Fruit fly (Drosophila melanogaster) whole organism, embryonic: ENCODE measurements around the gene CG10584.
A peak's percentile ranks its signal among the peaks of the same experiment; 100 is the strongest.

ENCODE experiments used
- Awh ChIP-seq: fragments of 200-800 bp; sonication (Bioruptor generic); IDR thresholded peaks from 2 replicates; pipeline ENCODE4, ENCODE4 v1.3.6; 2022; ENCODE audit warnings: missing biosample characterization, missing genetic modification characterization
- Bgb ChIP-seq: fragments of 200-800 bp; sonication (Bioruptor generic); IDR thresholded peaks from 2 replicates; pipeline ENCODE4 v1.3.6; 2022; ENCODE audit warnings: missing biosample characterization, missing genetic modification characterization; ENCODE audit not compliant: partially characterized antibody
- Blimp-1 ChIP-seq: fragments of 200-800 bp; sonication (Bioruptor generic); optimal IDR thresholded peaks from 3 replicates; lab custom pipeline; 2018; ENCODE audit warnings: missing biosample characterization, missing genetic modification characterization, mild to moderate bottlenecking, moderate library complexity, missing genetic modification reagents
- CG11093 ChIP-seq: fragments of 200-800 bp; sonication (Bioruptor generic); IDR thresholded peaks from 3 replicates; pipeline ENCODE4 v1.3.6; 2022; ENCODE audit warnings: missing biosample characterization, missing genetic modification characterization
- CG11456 ChIP-seq: fragments of 200-800 bp; sonication (Bioruptor generic); IDR thresholded peaks from 3 replicates; pipeline ENCODE4 v1.3.6; 2022; ENCODE audit warnings: missing biosample characterization, missing genetic modification characterization
- CG15514 ChIP-seq: fragments of 200-800 bp; sonication (Bioruptor generic); optimal IDR thresholded peaks from 3 replicates; lab custom pipeline; 2017; ENCODE audit warnings: missing biosample characterization, missing genetic modification characterization, mild to moderate bottlenecking, moderate library complexity, missing genetic modification reagents
- CG16863 ChIP-seq: fragments of 200-800 bp; sonication (Bioruptor generic); optimal IDR thresholded peaks from 3 replicates; lab custom pipeline; 2016; ENCODE audit warnings: missing biosample characterization, missing genetic modification characterization
- CG17359 ChIP-seq: fragments of 200-800 bp; sonication (Bioruptor generic); optimal IDR thresholded peaks from 3 replicates; lab custom pipeline; 2018; ENCODE audit warnings: missing biosample characterization, mild to moderate bottlenecking, missing genetic modification characterization, moderate library complexity
- CG18011 ChIP-seq: fragments of 200-800 bp; sonication (Bioruptor generic); optimal IDR thresholded peaks from 2 replicates; lab custom pipeline; 2017; ENCODE audit warnings: missing biosample characterization, missing genetic modification characterization, mild to moderate bottlenecking, moderate library complexity, missing genotype
- CG2129 ChIP-seq: fragments of 200-800 bp; sonication (Bioruptor generic); IDR thresholded peaks from 2 replicates; pipeline ENCODE4 v1.3.6; 2022; ENCODE audit warnings: missing biosample characterization, missing genetic modification characterization; ENCODE audit not compliant: partially characterized antibody
- CG32532 ChIP-seq: fragments of 200-800 bp; sonication (Bioruptor generic); IDR thresholded peaks from 2 replicates; pipeline ENCODE4 v1.3.6; 2022; ENCODE audit warnings: missing biosample characterization, missing genetic modification characterization
- CG3726 ChIP-seq: fragments of 200-800 bp; sonication (Bioruptor generic); IDR thresholded peaks from 3 replicates; pipeline ENCODE4, ENCODE4 v1.3.6; 2022; ENCODE audit warnings: missing biosample characterization, missing genetic modification characterization
- CG4404 ChIP-seq: fragments of 200-800 bp; sonication (Bioruptor generic); IDR thresholded peaks from 2 replicates; pipeline ENCODE4 v1.3.6; 2022; ENCODE audit warnings: missing biosample characterization, missing genetic modification characterization
- CG4424 ChIP-seq: fragments of 200-800 bp; sonication (Bioruptor generic); optimal IDR thresholded peaks from 3 replicates; lab custom pipeline; 2016; ENCODE audit warnings: missing biosample characterization, missing genetic modification characterization
- CG6654 ChIP-seq: fragments of 200-800 bp; sonication (Bioruptor generic); optimal IDR thresholded peaks from 2 replicates; lab custom pipeline; 2017; ENCODE audit warnings: missing biosample characterization, mild to moderate bottlenecking, missing genetic modification characterization
- CTCF ChIP-seq: fragments of 200-800 bp; sonication (Bioruptor generic); optimal IDR thresholded peaks from 2 replicates; lab custom pipeline; 2017; ENCODE audit warnings: missing biosample characterization, mild to moderate bottlenecking, missing genetic modification characterization, moderate library complexity
- Camta ChIP-seq: fragments of 200-800 bp; sonication (Bioruptor generic); optimal IDR thresholded peaks from 2 replicates; lab custom pipeline; 2016; ENCODE audit warnings: missing biosample characterization, missing genetic modification characterization
- HLH3B ChIP-seq: fragments of 200-800 bp; sonication (Bioruptor generic); IDR thresholded peaks from 2 replicates; pipeline ENCODE4 v1.3.6; 2022; ENCODE audit warnings: missing biosample characterization, missing genetic modification characterization
- HLH4C ChIP-seq: fragments of 200-800 bp; sonication (Bioruptor generic); IDR thresholded peaks from 3 replicates; pipeline ENCODE4 v1.3.6; 2022; ENCODE audit warnings: missing biosample characterization, missing genetic modification characterization; ENCODE audit not compliant: partially characterized antibody
- Hmr ChIP-seq: fragments of 200-800 bp; sonication (Bioruptor generic); optimal IDR thresholded peaks from 3 replicates; lab custom pipeline; 2017; ENCODE audit warnings: mild to moderate bottlenecking, missing biosample characterization, missing genetic modification reagents, missing genetic modification characterization
- Lpt ChIP-seq: fragments of >200 bp; optimal IDR thresholded peaks from 2 replicates; lab custom pipeline; 2018; ENCODE audit warnings: missing biosample characterization, missing genetic modification characterization
- MESR4 ChIP-seq: fragments of 200-800 bp; sonication (Bioruptor generic); optimal IDR thresholded peaks from 2 replicates; lab custom pipeline; 2018; ENCODE audit warnings: missing biosample characterization, mild to moderate bottlenecking, missing genetic modification characterization, moderate library complexity
- Mes4 ChIP-seq: fragments of 200-800 bp; sonication (Bioruptor generic); optimal IDR thresholded peaks from 2 replicates; lab custom pipeline; 2016; ENCODE audit warnings: missing biosample characterization, missing genetic modification characterization
- Myb ChIP-seq: fragments of 200-800 bp; sonication (Bioruptor generic); optimal IDR thresholded peaks from 2 replicates; lab custom pipeline; 2016; ENCODE audit warnings: missing biosample characterization, missing genetic modification characterization
- NfI ChIP-seq: fragments of 200-800 bp; sonication (Bioruptor generic); optimal IDR thresholded peaks from 3 replicates; lab custom pipeline; 2018; ENCODE audit warnings: missing biosample characterization, mild to moderate bottlenecking, missing genetic modification characterization, moderate library complexity
- Side ChIP-seq: fragments of 200-800 bp; sonication (Bioruptor generic); optimal IDR thresholded peaks from 2 replicates; lab custom pipeline; 2016; ENCODE audit warnings: missing biosample characterization, missing genetic modification characterization
- Stat92E ChIP-seq, 3 experiments: fragments of >200 bp in 2 of 3; fragments of 200-800 bp in 1 of 3; sonication (Bioruptor generic) in 1 of 3; optimal IDR thresholded peaks; 2 replicates each; lab custom pipeline; 2017 to 2019; ENCODE audit warnings: missing biosample characterization in 3 of 3, missing genetic modification characterization in 3 of 3, mild to moderate bottlenecking in 1 of 3, moderate library complexity in 1 of 3
- Vsx1 ChIP-seq: fragments of 200-800 bp; sonication (Bioruptor generic); optimal IDR thresholded peaks from 2 replicates; lab custom pipeline; 2017; ENCODE audit warnings: missing biosample characterization, mild to moderate bottlenecking, missing genetic modification characterization, missing genetic modification reagents
- YL-1 ChIP-seq: fragments of 200-800 bp; sonication (Bioruptor generic); optimal IDR thresholded peaks from 3 replicates; lab custom pipeline; 2017; ENCODE audit warnings: missing biosample characterization, mild to moderate bottlenecking, missing genetic modification characterization
- ase ChIP-seq: fragments of 200-800 bp; sonication (Bioruptor generic); IDR thresholded peaks from 3 replicates; pipeline ENCODE4 v1.3.6; 2022; ENCODE audit warnings: missing biosample characterization, missing genetic modification characterization
- btn ChIP-seq: fragments of 200-800 bp; sonication (Bioruptor generic); optimal IDR thresholded peaks from 2 replicates; lab custom pipeline; 2016; ENCODE audit warnings: missing biosample characterization, missing genetic modification characterization
- chif ChIP-seq, 2 experiments: fragments of 200-800 bp; sonication (Bioruptor generic); optimal IDR thresholded peaks; 3 replicates each; lab custom pipeline; 2016; ENCODE audit warnings: missing biosample characterization in 2 of 2, missing genetic modification characterization in 2 of 2
- chm ChIP-seq: fragments of 200-800 bp; sonication (Bioruptor generic); IDR thresholded peaks from 2 replicates; pipeline ENCODE4 v1.3.6; 2022; ENCODE audit warnings: missing biosample characterization, missing genetic modification characterization
- cwo ChIP-seq: fragments of 200-800 bp; sonication (Bioruptor generic); optimal IDR thresholded peaks from 3 replicates; lab custom pipeline; 2017; ENCODE audit warnings: missing biosample characterization, missing genetic modification characterization, mild to moderate bottlenecking, moderate library complexity, missing genetic modification reagents
- fu2 ChIP-seq: fragments of 200-800 bp; sonication (Bioruptor generic); optimal IDR thresholded peaks from 2 replicates; lab custom pipeline; 2016; ENCODE audit warnings: missing biosample characterization, missing genetic modification characterization
- gcm ChIP-seq: fragments of 200-800 bp; sonication (Bioruptor generic); optimal IDR thresholded peaks from 2 replicates; lab custom pipeline; 2019; ENCODE audit warnings: missing biosample characterization, mild to moderate bottlenecking, missing genetic modification characterization, moderate library complexity
- her ChIP-seq: fragments of 200-800 bp; sonication (Bioruptor generic); optimal IDR thresholded peaks from 2 replicates; lab custom pipeline; 2016; ENCODE audit warnings: missing biosample characterization, missing genetic modification characterization
- kay ChIP-seq: fragments of 200-800 bp; sonication (Bioruptor generic); optimal IDR thresholded peaks from 2 replicates; lab custom pipeline; 2016; ENCODE audit warnings: missing biosample characterization, missing genetic modification characterization
- lilli ChIP-seq: fragments of 200-800 bp; sonication (Bioruptor generic); optimal IDR thresholded peaks from 3 replicates; lab custom pipeline; 2016; ENCODE audit warnings: missing biosample characterization, missing genetic modification characterization
- ranshi ChIP-seq: fragments of 200-800 bp; sonication (Bioruptor generic); IDR thresholded peaks from 2 replicates; pipeline ENCODE4 v1.3.6; 2022; ENCODE audit warnings: missing biosample characterization, missing genetic modification characterization
- row ChIP-seq: fragments of 200-800 bp; sonication (Bioruptor generic); IDR thresholded peaks from 3 replicates; pipeline ENCODE4 v1.3.6; 2022; ENCODE audit warnings: missing biosample characterization, missing genetic modification characterization
- sd ChIP-seq: fragments of 200-800 bp; sonication (Bioruptor generic); optimal IDR thresholded peaks from 3 replicates; lab custom pipeline; 2018; ENCODE audit warnings: missing biosample characterization, mild to moderate bottlenecking, missing genetic modification characterization, moderate library complexity
- slbo ChIP-seq: fragments of 200-800 bp; sonication (Bioruptor generic); IDR thresholded peaks from 2 replicates; pipeline ENCODE4 v1.3.6; 2022; ENCODE audit warnings: missing biosample characterization, missing genetic modification characterization
- sob ChIP-seq: fragments of 200-800 bp; sonication (Bioruptor generic); IDR thresholded peaks from 2 replicates; pipeline ENCODE4 v1.3.6; 2022; ENCODE audit warnings: missing biosample characterization, missing genetic modification characterization
- ssp ChIP-seq: fragments of 200-800 bp; sonication (Bioruptor generic); IDR thresholded peaks from 2 replicates; pipeline ENCODE4 v1.3.6; 2022; ENCODE audit warnings: missing biosample characterization, missing genetic modification characterization
- toy ChIP-seq: fragments of 200-800 bp; sonication (Bioruptor generic); IDR thresholded peaks from 2 replicates; pipeline ENCODE4 v1.3.6; 2022; ENCODE audit warnings: missing biosample characterization, missing genetic modification characterization
- tx ChIP-seq: fragments of 200-800 bp; sonication (Bioruptor generic); optimal IDR thresholded peaks from 2 replicates; lab custom pipeline; 2016; ENCODE audit warnings: missing biosample characterization, missing genetic modification characterization
- vnd ChIP-seq: fragments of 200-800 bp; sonication (Bioruptor generic); IDR thresholded peaks from 3 replicates; pipeline ENCODE4 v1.3.6; 2022; ENCODE audit warnings: missing biosample characterization, missing genetic modification characterization; ENCODE audit not compliant: partially characterized antibody
- wek ChIP-seq: fragments of 200-800 bp; sonication (Bioruptor generic); optimal IDR thresholded peaks from 3 replicates; lab custom pipeline; 2018; ENCODE audit warnings: missing biosample characterization, mild to moderate bottlenecking, missing genetic modification characterization, moderate library complexity
- wor ChIP-seq: fragments of 200-800 bp; sonication (Bioruptor generic); IDR thresholded peaks from 2 replicates; pipeline ENCODE4 v1.3.6; 2022; ENCODE audit warnings: missing biosample characterization, missing genetic modification characterization

The CG10584 gene

DNA sequence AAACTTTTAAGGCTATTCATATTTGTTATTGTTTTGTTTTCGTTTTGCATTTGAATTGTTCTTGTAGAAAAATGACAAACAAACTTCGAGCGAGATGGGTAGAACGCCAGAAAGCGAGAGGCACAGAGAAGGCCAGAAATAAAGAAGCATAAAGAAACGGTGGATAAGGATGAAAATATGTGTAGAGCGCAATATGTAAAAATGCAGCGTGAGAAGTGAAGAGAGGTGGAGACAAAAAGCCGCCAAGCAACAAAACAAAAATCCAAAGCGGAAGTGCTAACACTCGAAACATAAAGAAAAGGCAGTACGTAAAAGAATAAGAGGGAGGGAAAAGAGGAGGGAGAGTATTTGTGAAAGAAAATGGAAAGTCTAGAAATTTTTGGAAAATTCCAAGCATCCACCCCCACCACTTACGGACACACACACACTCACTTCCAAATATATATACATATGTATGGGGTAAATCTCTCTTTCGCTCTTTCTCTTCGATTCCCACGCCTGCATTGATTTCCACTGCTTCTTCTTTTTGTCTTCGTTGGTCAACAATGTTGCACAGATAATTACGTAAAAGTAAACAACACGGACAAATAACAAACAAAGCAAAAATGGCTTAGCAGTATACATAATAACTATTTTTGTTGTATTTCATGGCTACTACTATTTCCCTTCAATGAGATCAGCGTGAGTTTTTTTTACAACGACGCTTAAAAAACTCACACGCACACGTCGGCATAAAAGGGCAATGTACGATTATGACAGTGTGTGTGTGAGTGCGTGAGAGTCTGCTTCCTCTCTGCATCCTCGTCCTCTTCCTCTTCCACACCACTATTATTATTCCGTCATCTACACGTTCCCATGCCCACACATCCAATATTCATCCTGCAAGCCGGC is 23.6 kb downstream of the CG10584 start (continued):
- no peak for TF ChIP-seq Bgb (GFP tag; lab: Robert Waterston, UW)
- TF ChIP-seq CG15514, result no peak
- TF ChIP-seq wor, result no peak
- TF ChIP-seq ranshi, result no peak
- no peak for TF ChIP-seq CG11456 (GFP tag; lab: Robert Waterston, UW)
- no peak for TF ChIP-seq tx
- peak; percentile 14 for TF ChIP-seq her (GFP tag; lab: Kevin White, UChicago)
- TF ChIP-seq CG2129 (GFP tag; lab: Robert Waterston, UW), result no peak
- no peak for TF ChIP-seq wek (GFP tag; lab: Kevin White, UChicago)
- TF ChIP-seq CG4424 (GFP tag; lab: Kevin White, UChicago), result no peak
- no peak for TF ChIP-seq CG3726 (GFP tag; lab: Robert Waterston, UW)
- peak; percentile 30 for TF ChIP-seq CG16863
- no peak for TF ChIP-seq MESR4 (GFP tag; lab: Kevin White, UChicago)
- TF ChIP-seq Awh (GFP tag; lab: Robert Waterston, UW), result peak; percentile 51; the same call in 1 of the 2 replicates
- no peak for TF ChIP-seq ssp (GFP tag; lab: Robert Waterston, UW)
- no peak for TF ChIP-seq HLH4C (GFP tag; lab: Robert Waterston, UW)
- TF ChIP-seq sd, result peak; percentile 96
- TF ChIP-seq chm (GFP tag; lab: Robert Waterston, UW), result peak; percentile 44; the same call in 1 of the 2 replicates
- TF ChIP-seq toy (GFP tag; lab: Robert Waterston, UW), result no peak
- no peak for TF ChIP-seq Mes4 (GFP tag; lab: Kevin White, UChicago)
- TF ChIP-seq lilli (GFP tag; lab: Kevin White, UChicago), result peak; percentile 4
- TF ChIP-seq CG4404 (GFP tag; lab: Robert Waterston, UW), result no peak
- TF ChIP-seq CG6654, result no peak
- TF ChIP-seq Lpt (GFP tag; lab: Kevin White, UChicago), result no peak
- TF ChIP-seq NfI (GFP tag; lab: Kevin White, UChicago), result no peak
- TF ChIP-seq sob (GFP tag; lab: Robert Waterston, UW), result no peak
- TF ChIP-seq row, result no peak
- no peak for TF ChIP-seq Myb (GFP tag; lab: Kevin White, UChicago)
- no peak for TF ChIP-seq HLH3B (GFP tag; lab: Robert Waterston, UW)
- TF ChIP-seq Camta, result peak; percentile 19
- TF ChIP-seq gcm (GFP tag; lab: Kevin White, UChicago), result no peak
- no peak for TF ChIP-seq Vsx1 (GFP tag; lab: Kevin White, UChicago)
- TF ChIP-seq CTCF (GFP tag; lab: Kevin White, UChicago), result no peak
- no peak for TF ChIP-seq btn
- TF ChIP-seq Hmr, result no peak
- peak in 1 of 3 experiments; percentile 25 for TF ChIP-seq Stat92E (GFP tag; optimal IDR thresholded peaks at IDR 0.05; lab: Kevin White, UChicago)
- TF ChIP-seq CG32532 (GFP tag; lab: Robert Waterston, UW), result no peak
- TF ChIP-seq CG11093 (GFP tag; lab: Robert Waterston, UW), result no peak
- no peak for TF ChIP-seq slbo (GFP tag; lab: Robert Waterston, UW)
- peak in 1 of 2 experiments; percentile 35 for TF ChIP-seq chif (GFP tag; optimal IDR thresholded peaks at IDR 0.05; lab: Kevin White, UChicago)
- no peak for TF ChIP-seq ase (GFP tag; lab: Robert Waterston, UW)
- TF ChIP-seq cwo (GFP tag; lab: Kevin White, UChicago), result peak; percentile 5
- no peak for TF ChIP-seq fu2 (GFP tag; lab: Kevin White, UChicago)
- TF ChIP-seq CG17359 (tag; lab: Kevin White, UChicago), result peak; percentile 65
- TF ChIP-seq kay (GFP tag; lab: Kevin White, UChicago), result no peak
- no peak for TF ChIP-seq Side (GFP tag; lab: Kevin White, UChicago)
- no peak for TF ChIP-seq vnd (GFP tag; lab: Robert Waterston, UW)
- TF ChIP-seq Blimp-1 (GFP tag; lab: Kevin White, UChicago), result peak; percentile 90
- TF ChIP-seq YL-1 (GFP tag; lab: Kevin White, UChicago), result no peak
- no peak for TF ChIP-seq CG18011 (GFP tag; lab: Kevin White, UChicago)
